Worm (Caenorhabditis elegans) whole organism, late embryonic: ENCODE measurements around the gene alh-6.

Experiments
- C08G9.2 ChIP-seq: sonication (generic microtip); optimal IDR thresholded peaks from 2 replicates; lab custom pipeline; 2016; ENCODE audit warnings: mild to moderate bottlenecking, missing genetic modification characterization, moderate library complexity, missing compliant biosample characterization
- F13H6.1 ChIP-seq: sonication (generic microtip); optimal IDR thresholded peaks from 2 replicates; lab custom pipeline; 2016; ENCODE audit warnings: missing genetic modification characterization, missing compliant biosample characterization
- ceh-18 ChIP-seq: sonication (generic microtip); optimal IDR thresholded peaks from 2 replicates; lab custom pipeline; 2016; ENCODE audit warnings: missing genetic modification characterization, missing compliant biosample characterization
- ceh-19 ChIP-seq: fragments of 200-800 bp; sonication (Bioruptor generic); optimal IDR thresholded peaks from 2 replicates; lab custom pipeline; 2018; ENCODE audit warnings: mild to moderate bottlenecking, missing genetic modification characterization, missing compliant biosample characterization
- ceh-22 ChIP-seq: sonication (generic microtip); optimal IDR thresholded peaks from 2 replicates; lab custom pipeline; 2017; ENCODE audit warnings: missing biosample characterization, missing genetic modification characterization
- ceh-30 ChIP-seq: fragments of 150-350 bp; optimal IDR thresholded peaks from 2 replicates; lab custom pipeline; 2014; ENCODE audit warnings: missing biosample characterization, missing genetic modification characterization
- ceh-31 ChIP-seq: sonication (generic microtip); optimal IDR thresholded peaks from 2 replicates; lab custom pipeline; 2016; ENCODE audit warnings: missing genetic modification characterization, missing compliant biosample characterization
- ceh-34 ChIP-seq: sonication (generic microtip); optimal IDR thresholded peaks from 2 replicates; lab custom pipeline; 2016; ENCODE audit warnings: mild to moderate bottlenecking, missing genetic modification characterization, missing compliant biosample characterization
- ceh-45 ChIP-seq: fragments of 200-800 bp; sonication (Bioruptor generic); IDR thresholded peaks from 2 replicates; pipeline ENCODE4 v1.3.6; 2022; ENCODE audit warnings: missing genetic modification reagents, missing genetic modification characterization, missing compliant biosample characterization
- ceh-48 ChIP-seq: sonication (generic microtip); optimal IDR thresholded peaks from 2 replicates; lab custom pipeline; 2016; ENCODE audit warnings: missing genetic modification characterization, inconsistent platforms, missing compliant biosample characterization
- che-1 ChIP-seq: sonication (generic microtip); optimal IDR thresholded peaks from 2 replicates; lab custom pipeline; 2016; ENCODE audit warnings: mild to moderate bottlenecking, missing genetic modification characterization, missing compliant biosample characterization
- dmd-4 ChIP-seq: sonication (generic microtip); optimal IDR thresholded peaks from 2 replicates; lab custom pipeline; 2016; ENCODE audit warnings: borderline replicate concordance, missing genetic modification characterization, missing compliant biosample characterization
- dve-1 ChIP-seq: sonication (generic microtip); optimal IDR thresholded peaks from 2 replicates; lab custom pipeline; 2017; ENCODE audit warnings: antibody characterized with exemption, mild to moderate bottlenecking, missing genetic modification characterization, missing compliant biosample characterization
- elt-2 ChIP-seq: sonication (generic microtip); optimal IDR thresholded peaks from 2 replicates; lab custom pipeline; 2016; ENCODE audit warnings: missing genetic modification reagents, missing genetic modification characterization, missing compliant biosample characterization
- elt-4 ChIP-seq: sonication (generic microtip); optimal IDR thresholded peaks from 2 replicates; lab custom pipeline; 2016; ENCODE audit warnings: missing genetic modification characterization, missing compliant biosample characterization
- ets-4 ChIP-seq: sonication (generic microtip); optimal IDR thresholded peaks from 2 replicates; lab custom pipeline; 2016; ENCODE audit warnings: missing genetic modification characterization, missing compliant biosample characterization
- eyg-1 ChIP-seq: sonication (generic microtip); optimal IDR thresholded peaks from 2 replicates; lab custom pipeline; 2016; ENCODE audit warnings: missing genotype, missing genetic modification characterization, missing compliant biosample characterization
- fkh-6 ChIP-seq: sonication (generic microtip); optimal IDR thresholded peaks from 2 replicates; lab custom pipeline; 2016; ENCODE audit warnings: missing genetic modification characterization, missing compliant biosample characterization
- gmeb-2 ChIP-seq: sonication (generic microtip); optimal IDR thresholded peaks from 2 replicates; lab custom pipeline; 2016; ENCODE audit warnings: missing genetic modification characterization, inconsistent platforms, missing compliant biosample characterization
- hlh-13 ChIP-seq: fragments of 200-800 bp; sonication (Bioruptor generic); optimal IDR thresholded peaks from 2 replicates; lab custom pipeline; 2018; ENCODE audit warnings: mild to moderate bottlenecking, missing genetic modification characterization, missing compliant biosample characterization
- hlh-30 ChIP-seq: sonication (generic microtip); optimal IDR thresholded peaks from 2 replicates; lab custom pipeline; 2017; ENCODE audit warnings: antibody characterized with exemption, missing genetic modification characterization, missing compliant biosample characterization; ENCODE audit not compliant: insufficient read depth
- hlh-6 ChIP-seq: sonication (generic microtip); optimal IDR thresholded peaks from 2 replicates; lab custom pipeline; 2016; ENCODE audit warnings: missing genotype, missing genetic modification characterization, missing compliant biosample characterization
- hlh-8 ChIP-seq: sonication (generic microtip); optimal IDR thresholded peaks from 2 replicates; lab custom pipeline; 2016; ENCODE audit warnings: missing genotype, missing genetic modification characterization, missing compliant biosample characterization
- lim-6 ChIP-seq: sonication (generic microtip); optimal IDR thresholded peaks from 2 replicates; lab custom pipeline; 2016; ENCODE audit warnings: missing genetic modification characterization, missing compliant biosample characterization
- mec-3 ChIP-seq: sonication (generic microtip); optimal IDR thresholded peaks from 2 replicates; lab custom pipeline; 2016; ENCODE audit warnings: borderline replicate concordance, missing genetic modification characterization, missing compliant biosample characterization
- nfya-1 ChIP-seq: sonication (generic microtip); optimal IDR thresholded peaks from 2 replicates; lab custom pipeline; 2017; ENCODE audit warnings: missing genetic modification characterization, mild to moderate bottlenecking, missing compliant biosample characterization, antibody characterized with exemption, moderate library complexity
- nhr-11 ChIP-seq: fragments of 150-350 bp; optimal IDR thresholded peaks from 2 replicates; lab custom pipeline; 2014; ENCODE audit warnings: missing biosample characterization, missing genetic modification characterization
- nhr-232 ChIP-seq: sonication (generic microtip); optimal IDR thresholded peaks from 2 replicates; lab custom pipeline; 2016; ENCODE audit warnings: missing genetic modification characterization, missing compliant biosample characterization
- npax-4 ChIP-seq: sonication (generic microtip); optimal IDR thresholded peaks from 2 replicates; lab custom pipeline; 2016; ENCODE audit warnings: missing genetic modification characterization, missing compliant biosample characterization
- pag-3 ChIP-seq: sonication (generic microtip); optimal IDR thresholded peaks from 2 replicates; lab custom pipeline; 2016; ENCODE audit warnings: missing compliant biosample characterization, missing genetic modification characterization, borderline replicate concordance
- pat-9 ChIP-seq: fragments of 200-800 bp; sonication (Bioruptor generic); optimal IDR thresholded peaks from 2 replicates; lab custom pipeline; 2018; ENCODE audit warnings: mild to moderate bottlenecking, missing genetic modification characterization, moderate library complexity, missing compliant biosample characterization
- pha-2 ChIP-seq: sonication (generic microtip); optimal IDR thresholded peaks from 2 replicates; lab custom pipeline; 2017; ENCODE audit warnings: mild to moderate bottlenecking, missing genetic modification characterization, missing compliant biosample characterization
- pros-1 ChIP-seq: fragments of 150-350 bp; optimal IDR thresholded peaks from 2 replicates; lab custom pipeline; 2014; ENCODE audit warnings: missing biosample characterization, missing genetic modification reagents, missing genetic modification characterization
- ref-2 ChIP-seq: sonication (generic microtip); optimal IDR thresholded peaks from 2 replicates; lab custom pipeline; 2016; ENCODE audit warnings: missing genetic modification characterization, missing compliant biosample characterization
- sdc-2 ChIP-seq: sonication (generic microtip); optimal IDR thresholded peaks from 2 replicates; lab custom pipeline; 2016; ENCODE audit warnings: missing genotype, missing genetic modification characterization, missing compliant biosample characterization
- sox-4 ChIP-seq: sonication (generic microtip); optimal IDR thresholded peaks from 2 replicates; lab custom pipeline; 2017; ENCODE audit warnings: mild to moderate bottlenecking, missing genetic modification characterization, inconsistent platforms, missing compliant biosample characterization
- syd-9 ChIP-seq: sonication (generic microtip); optimal IDR thresholded peaks from 2 replicates; lab custom pipeline; 2016; ENCODE audit warnings: mild to moderate bottlenecking, missing genetic modification characterization, moderate library complexity, missing compliant biosample characterization
- tbx-2 ChIP-seq: sonication (generic microtip); optimal IDR thresholded peaks from 2 replicates; lab custom pipeline; 2016; ENCODE audit warnings: missing genetic modification characterization, missing compliant biosample characterization

Gene alh-6

ce11 chrII:1297697-1298093 lies 12.2 kb downstream of the alh-6 start:
- TF ChIP-seq pag-3 (tag; lab: Kevin White, UChicago) (no peak), nhr-232 (tag; lab: Kevin White, UChicago) (no peak), nfya-1 (tag; lab: Kevin White, UChicago) (no peak), elt-2 (tag; lab: Kevin White, UChicago) (peak; percentile 56), elt-4 (no peak), lim-6 (tag; lab: Kevin White, UChicago) (no peak), npax-4 (tag; lab: Kevin White, UChicago) (no peak), syd-9 (no peak), mec-3 (tag; lab: Kevin White, UChicago) (no peak)

ce11 chrII:1297044-1297696 lies 12.8 kb downstream of the alh-6 start:
- TF ChIP-seq gmeb-2 (tag; lab: Kevin White, UChicago) (no peak), eyg-1 (tag; lab: Kevin White, UChicago) (no peak), fkh-6 (tag; lab: Kevin White, UChicago) (no peak), hlh-30 (no peak), ets-4 (tag; lab: Kevin White, UChicago) (no peak), pha-2 (tag; lab: Kevin White, UChicago) (no peak), tbx-2 (no peak), ceh-22 (no peak), nhr-11 (tag; lab: Kevin White, UChicago) (no peak), F13H6.1 (tag; lab: Kevin White, UChicago) (no peak)

DNA sequence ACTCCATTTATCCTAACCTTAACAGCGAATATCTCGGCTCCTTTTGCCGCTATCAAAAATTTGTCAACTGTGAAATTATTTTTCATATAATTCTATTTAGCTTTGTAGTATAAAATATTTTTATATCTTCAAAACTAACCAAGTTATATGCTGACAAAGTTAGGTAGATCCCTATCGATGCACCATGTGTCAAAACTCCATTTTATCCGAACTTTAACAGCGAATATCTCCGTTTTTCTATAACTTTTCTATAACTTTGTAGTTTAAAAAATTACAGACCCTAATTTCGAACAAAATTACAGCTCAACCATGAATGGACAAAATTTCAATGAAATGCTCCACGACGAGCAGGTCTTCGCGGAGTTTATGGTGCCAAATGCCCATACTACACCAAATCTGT lies 14.2 kb downstream of the alh-6 start, which contains the start of gene Y57G7A.2:
Gene Y57G7A.2, plus strand, starts transcription at position 301 of the 400 bp plus-strand sequence.
- TF ChIP-seq lim-6 (tag; lab: Kevin White, UChicago) (no peak), ceh-18 (no peak), che-1 (no peak), dve-1 (tag; lab: Kevin White, UChicago) (no peak), hlh-8 (no peak), hlh-13 (GFP tag; lab: Kevin White, UChicago) (no peak), hlh-6 (tag; lab: Kevin White, UChicago) (no peak), C08G9.2 (no peak), ref-2 (tag; lab: Kevin White, UChicago) (no peak), eyg-1 (tag; lab: Kevin White, UChicago) (no peak), ceh-30 (tag; lab: Kevin White, UChicago) (no peak), ceh-45 (no peak), npax-4 (tag; lab: Kevin White, UChicago) (no peak), ceh-19 (GFP tag; lab: Kevin White, UChicago) (no peak), ceh-48 (no peak), ceh-31 (tag; lab: Kevin White, UChicago) (no peak), sox-4 (tag; lab: Kevin White, UChicago) (no peak), dmd-4 (no peak)

DNA sequence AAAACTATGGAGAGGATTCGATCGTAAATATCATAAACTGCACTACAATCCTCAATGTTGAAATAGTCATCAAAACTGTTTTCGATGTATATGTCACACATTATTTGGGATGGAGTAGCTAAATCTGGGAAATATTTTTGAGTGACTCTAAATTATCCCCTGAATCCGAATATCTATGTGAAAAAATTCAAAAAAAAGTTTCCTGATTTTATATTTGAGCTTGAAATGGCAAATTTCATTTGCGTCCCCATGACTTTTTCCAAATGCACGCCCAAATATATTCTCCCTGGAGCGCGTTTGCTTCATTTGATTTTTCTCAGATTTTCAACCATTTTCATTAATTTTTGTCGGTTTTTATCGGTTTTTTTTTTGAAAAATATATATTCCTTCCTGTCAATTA lies 16.8 kb downstream of the alh-6 start, which contains the start of gene srz-64:
Gene srz-64, minus strand, starts transcription at position 101 of the 400 bp plus-strand sequence.
- TF ChIP-seq dmd-4 (no peak), fkh-6 (tag; lab: Kevin White, UChicago) (no peak), ceh-22 (no peak), ceh-34 (tag; lab: Kevin White, UChicago) (no peak), sdc-2 (tag; lab: Kevin White, UChicago) (no peak), mec-3 (tag; lab: Kevin White, UChicago) (no peak), pat-9 (tag; lab: Kevin White, UChicago) (no peak), pros-1 (no peak), che-1 (no peak), nhr-232 (tag; lab: Kevin White, UChicago) (no peak)
